Worm (Caenorhabditis elegans) whole organism, L1 larva: Measurements from ENCODE around the gene seu-1.

Experiments
- fkh-4 ChIP-seq: sonication (generic microtip); optimal IDR thresholded peaks from 2 replicates; lab custom pipeline; 2016; ENCODE audit warnings: missing compliant biosample characterization, missing genetic modification characterization, borderline replicate concordance
- fkh-8 ChIP-seq: sonication (generic microtip); optimal IDR thresholded peaks from 2 replicates; lab custom pipeline; 2016; ENCODE audit warnings: mild to moderate bottlenecking, missing genetic modification characterization, missing compliant biosample characterization
- grh-1 ChIP-seq: fragments of 200-800 bp; sonication (Bioruptor generic); IDR thresholded peaks from 2 replicates; pipeline ENCODE4 v1.3.6; 2022; ENCODE audit warnings: missing genetic modification reagents, missing genetic modification characterization, missing compliant biosample characterization
- irx-1 ChIP-seq: sonication (generic microtip); optimal IDR thresholded peaks from 2 replicates; lab custom pipeline; 2016; ENCODE audit warnings: missing genetic modification characterization, missing compliant biosample characterization
- lin-15B ChIP-seq: fragments of 150-350 bp; sonication (generic microtip); optimal IDR thresholded peaks from 3 replicates; lab custom pipeline; 2014; ENCODE audit warnings: missing biosample characterization, missing genetic modification characterization
- lin-39 ChIP-seq: fragments of 150-350 bp; optimal IDR thresholded peaks from 2 replicates; lab custom pipeline; 2014; ENCODE audit warnings: missing biosample characterization, missing genetic modification reagents, missing genetic modification characterization
- mab-9 ChIP-seq: fragments of 200-800 bp; sonication (Bioruptor generic); IDR thresholded peaks from 2 replicates; pipeline ENCODE4 v1.3.6; 2022; ENCODE audit warnings: missing genetic modification reagents, missing genetic modification characterization, missing compliant biosample characterization
- pax-3 ChIP-seq: fragments of 200-800 bp; sonication (Bioruptor generic); optimal IDR thresholded peaks from 2 replicates; lab custom pipeline; 2018; ENCODE audit warnings: mild to moderate bottlenecking, missing genetic modification characterization, moderate library complexity, missing compliant biosample characterization
- pqm-1 ChIP-seq: sonication (generic microtip); optimal IDR thresholded peaks from 3 replicates; lab custom pipeline; 2017; ENCODE audit warnings: missing biosample characterization, missing genetic modification characterization
- unc-98 ChIP-seq: fragments of 200-800 bp; sonication (Bioruptor generic); IDR thresholded peaks from 2 replicates; pipeline ENCODE4 v1.3.6; 2022; ENCODE audit warnings: missing genetic modification characterization, missing compliant biosample characterization
- ztf-11 ChIP-seq, 2 experiments: sonication (generic microtip); optimal IDR thresholded peaks; 2 replicates each; lab custom pipeline; 2016 to 2017; ENCODE audit warnings: missing genetic modification characterization in 2 of 2, missing biosample characterization in 1 of 2, missing compliant biosample characterization in 1 of 2

seu-1 gene

ce11 chrIV:6377335-6378069 lies 48.1 kb downstream of the seu-1 start (continued):
- TF ChIP-seq ztf-11 (tag; optimal IDR thresholded peaks at IDR 0.05; lab: Kevin White, UChicago) (no peak), pax-3 (tag; lab: Kevin White, UChicago) (no peak)
- TF ChIP-seq, all 84 proteins: peak for 0

DNA sequence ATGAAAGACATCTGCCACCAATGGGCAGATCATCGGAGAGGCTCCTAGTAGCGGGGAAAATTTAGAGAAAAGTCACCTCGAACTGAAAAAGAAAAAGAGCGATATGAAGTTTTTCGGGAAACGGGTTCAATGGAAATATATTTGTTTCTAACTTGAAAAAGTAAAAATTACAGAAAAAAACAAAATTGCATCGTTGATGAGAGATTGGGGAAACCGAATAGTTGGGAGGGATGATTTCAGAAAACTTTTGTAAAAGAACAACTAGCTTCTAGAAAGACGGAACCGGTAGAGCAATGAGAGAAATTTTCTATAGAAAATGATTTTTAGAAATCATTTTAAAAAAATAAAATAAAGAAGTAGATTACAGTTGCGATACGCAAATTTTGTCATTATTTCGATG lies 49.0 kb downstream of the seu-1 start:
- TF ChIP-seq lin-39 (tag; lab: Kevin White, UChicago) (no peak), mab-9 (GFP tag; lab: Robert Waterston, UW) (no peak), pqm-1 (tag; lab: Kevin White, UChicago) (no peak), irx-1 (tag; lab: Kevin White, UChicago) (no peak), grh-1 (GFP tag; lab: Robert Waterston, UW) (no peak), fkh-8 (tag; lab: Kevin White, UChicago) (no peak), fkh-4 (tag; lab: Kevin White, UChicago) (no peak), unc-98 (GFP tag; lab: Robert Waterston, UW) (no peak), lin-15B (tag; lab: Kevin White, UChicago) (no peak)
